Worm (Caenorhabditis elegans): ENCODE results near the gene K05F6.14.

DNA sequence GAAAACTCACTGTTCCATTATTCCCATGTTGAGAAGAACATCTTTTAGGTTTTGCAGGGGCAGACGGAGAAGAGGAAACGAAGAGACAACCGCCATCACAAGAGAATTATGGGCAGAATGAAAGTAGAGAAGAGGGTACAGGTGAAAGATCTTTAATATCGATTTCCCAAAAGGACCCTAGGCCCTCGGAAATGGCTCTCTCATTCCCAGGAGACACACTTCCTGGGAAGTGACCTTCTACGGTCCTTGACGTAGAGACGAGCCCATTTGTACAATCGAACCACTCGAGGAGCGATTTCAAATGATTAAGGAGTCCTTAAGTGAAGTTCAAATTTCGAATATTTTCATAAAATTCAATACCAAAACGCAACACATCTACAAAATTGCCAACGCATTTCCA, 9.1 kb downstream of the K05F6.14 start, which contains the start of gene fbxb-46:
- TF ChIP-seq hlh-26 (GFP tag; conservative IDR thresholded peaks at IDR 0.05) (no peak), ceh-27 (GFP tag; optimal IDR thresholded peaks at IDR 0.05) (no peak), unc-62 (GFP tag; optimal IDR thresholded peaks at IDR 0.05) (no peak), fkh-3 (tag; optimal IDR thresholded peaks at IDR 0.05) (no peak), pha-4 (tag; optimal IDR thresholded peaks at IDR 0.05) (no peak), let-607 (tag; optimal IDR thresholded peaks at IDR 0.05) (no peak)

Measured in whole organism, young adult.